Fruit fly (Drosophila melanogaster) whole organism, embryonic: Measurements from ENCODE around the gene bys.
A peak's percentile ranks its signal among the peaks of the same experiment; 100 is the strongest.

Source experiments
- Asciz ChIP-seq: fragments of 200-800 bp; sonication (Bioruptor generic); optimal IDR thresholded peaks from 2 replicates; lab custom pipeline; 2017; ENCODE audit warnings: missing biosample characterization, mild to moderate bottlenecking, missing genetic modification characterization, missing genetic modification reagents
- Atf6 ChIP-seq: fragments of 200-800 bp; sonication (Bioruptor generic); IDR thresholded peaks from 2 replicates; pipeline ENCODE4 v1.3.6; 2022; ENCODE audit warnings: missing biosample characterization, missing genetic modification characterization
- BtbVII ChIP-seq: fragments of 200-800 bp; sonication (Bioruptor generic); optimal IDR thresholded peaks from 3 replicates; lab custom pipeline; 2017; ENCODE audit warnings: missing biosample characterization, mild to moderate bottlenecking, missing genetic modification characterization
- CG10431 ChIP-seq: fragments of 200-800 bp; sonication (Bioruptor generic); optimal IDR thresholded peaks from 3 replicates; lab custom pipeline; 2018; ENCODE audit warnings: missing biosample characterization, mild to moderate bottlenecking, missing genetic modification characterization
- CG10979 ChIP-seq: fragments of 200-800 bp; sonication (Bioruptor generic); optimal IDR thresholded peaks from 2 replicates; lab custom pipeline; 2018; ENCODE audit warnings: missing biosample characterization, mild to moderate bottlenecking, missing genetic modification characterization, moderate library complexity
- CG11695 ChIP-seq: fragments of 200-800 bp; sonication (Bioruptor generic); IDR thresholded peaks from 3 replicates; pipeline ENCODE4 v1.3.6; 2022; ENCODE audit warnings: missing biosample characterization, missing genetic modification characterization
- CG14667 ChIP-seq: fragments of 200-800 bp; sonication (Bioruptor generic); IDR thresholded peaks from 2 replicates; pipeline ENCODE4 v1.3.6; 2022; ENCODE audit warnings: missing biosample characterization, missing genetic modification characterization
- CG17328 ChIP-seq: fragments of 200-800 bp; sonication (Bioruptor generic); IDR thresholded peaks from 2 replicates; pipeline ENCODE4 v1.3.6; 2022; ENCODE audit warnings: missing biosample characterization, missing genetic modification characterization
- CG17359 ChIP-seq: fragments of 200-800 bp; sonication (Bioruptor generic); optimal IDR thresholded peaks from 3 replicates; lab custom pipeline; 2018; ENCODE audit warnings: missing biosample characterization, mild to moderate bottlenecking, missing genetic modification characterization, moderate library complexity
- CG17912 ChIP-seq: fragments of 200-800 bp; sonication (Bioruptor generic); optimal IDR thresholded peaks from 2 replicates; lab custom pipeline; 2018; ENCODE audit warnings: missing biosample characterization, mild to moderate bottlenecking, missing genetic modification characterization
- CG18619 ChIP-seq: fragments of 200-800 bp; sonication (Bioruptor generic); optimal IDR thresholded peaks from 3 replicates; lab custom pipeline; 2017; ENCODE audit warnings: missing biosample characterization, mild to moderate bottlenecking, missing genetic modification characterization
- CG2875 ChIP-seq: fragments of 200-800 bp; sonication (Bioruptor generic); optimal IDR thresholded peaks from 2 replicates; lab custom pipeline; 2017; ENCODE audit warnings: missing biosample characterization, mild to moderate bottlenecking, missing genetic modification characterization, missing genetic modification reagents
- CG3065 ChIP-seq: fragments of 200-800 bp; sonication (Bioruptor generic); optimal IDR thresholded peaks from 2 replicates; lab custom pipeline; 2016; ENCODE audit warnings: missing biosample characterization, missing genetic modification characterization
- CG4282 ChIP-seq: fragments of 200-800 bp; sonication (Bioruptor generic); optimal IDR thresholded peaks from 2 replicates; lab custom pipeline; 2016; ENCODE audit warnings: missing biosample characterization, missing genetic modification characterization
- CG6765 ChIP-seq: fragments of 200-800 bp; sonication (Bioruptor generic); optimal IDR thresholded peaks from 3 replicates; lab custom pipeline; 2017; ENCODE audit warnings: missing biosample characterization, mild to moderate bottlenecking, missing genetic modification characterization
- CG9817 ChIP-seq: fragments of 200-800 bp; sonication (Bioruptor generic); optimal IDR thresholded peaks from 2 replicates; lab custom pipeline; 2018; ENCODE audit warnings: missing biosample characterization, mild to moderate bottlenecking, missing genetic modification characterization, moderate library complexity
- D ChIP-seq, 2 experiments: fragments of 200-800 bp in 1 of 2; fragments of >200 bp in 1 of 2; sonication (Bioruptor generic) in 1 of 2; optimal IDR thresholded peaks; 2 replicates in 1 of 2; 3 replicates in 1 of 2; lab custom pipeline; 2017; ENCODE audit warnings: mild to moderate bottlenecking in 1 of 2, missing biosample characterization in 1 of 2, missing genetic modification characterization in 1 of 2, missing genetic modification reagents in 1 of 2
- HmgZ ChIP-seq: fragments of 200-800 bp; sonication (Bioruptor generic); optimal IDR thresholded peaks from 2 replicates; lab custom pipeline; 2018; ENCODE audit warnings: missing biosample characterization, mild to moderate bottlenecking, missing genetic modification characterization
- Lhr ChIP-seq: fragments of 200-800 bp; sonication (Bioruptor generic); optimal IDR thresholded peaks from 3 replicates; lab custom pipeline; 2017; ENCODE audit warnings: mild to moderate bottlenecking, missing biosample characterization, missing genetic modification reagents, missing genetic modification characterization
- NK7.1 ChIP-seq: fragments of 200-800 bp; sonication (Bioruptor generic); optimal IDR thresholded peaks from 3 replicates; lab custom pipeline; 2016; ENCODE audit warnings: missing biosample characterization, missing genetic modification characterization
- Ravus ChIP-seq: fragments of 200-800 bp; sonication (Bioruptor generic); IDR thresholded peaks from 2 replicates; pipeline ENCODE4 v1.3.6; 2022; ENCODE audit warnings: missing biosample characterization, missing genetic modification characterization
- Scr ChIP-seq: fragments of 200-800 bp; sonication (Bioruptor generic); IDR thresholded peaks from 2 replicates; pipeline ENCODE4 v1.3.6; 2022; ENCODE audit warnings: missing biosample characterization, missing genetic modification characterization; ENCODE audit not compliant: partially characterized antibody
- Trl ChIP-seq, 3 experiments: fragments of >200 bp in 2 of 3; fragments of 200-800 bp in 1 of 3; sonication (Bioruptor generic) in 1 of 3; optimal IDR thresholded peaks; 2 replicates in 1 of 3; 3 replicates in 2 of 3; lab custom pipeline; 2016 to 2017; ENCODE audit warnings: missing biosample characterization in 1 of 3, missing genetic modification characterization in 1 of 3
- az2 ChIP-seq: fragments of 200-800 bp; sonication (Bioruptor generic); optimal IDR thresholded peaks from 3 replicates; lab custom pipeline; 2016; ENCODE audit warnings: missing biosample characterization, missing genetic modification characterization
- bcd ChIP-seq: fragments of 200-800 bp; sonication (Bioruptor generic); optimal IDR thresholded peaks from 2 replicates; lab custom pipeline; 2017; ENCODE audit warnings: missing biosample characterization, mild to moderate bottlenecking, missing genetic modification characterization
- bigmax ChIP-seq: fragments of 200-800 bp; sonication (Bioruptor generic); optimal IDR thresholded peaks from 2 replicates; lab custom pipeline; 2018; ENCODE audit warnings: missing biosample characterization, mild to moderate bottlenecking, missing genetic modification characterization
- ci ChIP-seq: fragments of 200-800 bp; sonication (Bioruptor generic); IDR thresholded peaks from 3 replicates; pipeline ENCODE4 v1.3.6; 2022; ENCODE audit warnings: missing biosample characterization, missing genetic modification characterization
- crol ChIP-seq: fragments of 200-800 bp; sonication (Bioruptor generic); IDR thresholded peaks from 2 replicates; pipeline ENCODE4 v1.3.6; 2022; ENCODE audit warnings: missing biosample characterization, missing genetic modification characterization
- crp ChIP-seq, 2 experiments: fragments of 200-800 bp; sonication (Bioruptor generic); optimal IDR thresholded peaks; 2 replicates in 1 of 2; 3 replicates in 1 of 2; lab custom pipeline; 2017; ENCODE audit warnings: missing biosample characterization in 2 of 2, missing genetic modification characterization in 2 of 2, mild to moderate bottlenecking in 1 of 2, moderate library complexity in 1 of 2
- dmrt99B ChIP-seq: fragments of 200-800 bp; sonication (Bioruptor generic); optimal IDR thresholded peaks from 2 replicates; lab custom pipeline; 2018; ENCODE audit warnings: missing biosample characterization, mild to moderate bottlenecking, missing genetic modification characterization, moderate library complexity
- exex ChIP-seq: fragments of 200-800 bp; sonication (Bioruptor generic); optimal IDR thresholded peaks from 4 replicates; lab custom pipeline; 2018; ENCODE audit warnings: missing biosample characterization, mild to moderate bottlenecking, missing genetic modification characterization, moderate library complexity
- fd3F ChIP-seq: fragments of 200-800 bp; sonication (Bioruptor generic); optimal IDR thresholded peaks from 2 replicates; lab custom pipeline; 2018; ENCODE audit warnings: missing biosample characterization, mild to moderate bottlenecking, missing genetic modification characterization, moderate library complexity
- fu2 ChIP-seq: fragments of 200-800 bp; sonication (Bioruptor generic); optimal IDR thresholded peaks from 2 replicates; lab custom pipeline; 2016; ENCODE audit warnings: missing biosample characterization, missing genetic modification characterization
- jing ChIP-seq: fragments of 200-800 bp; sonication (Bioruptor generic); optimal IDR thresholded peaks from 2 replicates; lab custom pipeline; 2018; ENCODE audit warnings: missing biosample characterization, mild to moderate bottlenecking, missing genetic modification characterization
- knrl ChIP-seq: fragments of 200-800 bp; sonication (Bioruptor generic); IDR thresholded peaks from 3 replicates; pipeline ENCODE4 v1.3.6; 2022; ENCODE audit warnings: missing biosample characterization, missing genetic modification characterization; ENCODE audit not compliant: partially characterized antibody
- luna ChIP-seq: fragments of 200-800 bp; sonication (Bioruptor generic); optimal IDR thresholded peaks from 2 replicates; lab custom pipeline; 2016; ENCODE audit warnings: missing biosample characterization, missing genetic modification characterization
- nerfin-2 ChIP-seq: fragments of 200-800 bp; sonication (Bioruptor generic); IDR thresholded peaks from 2 replicates; pipeline ENCODE4 v1.3.6; 2022; ENCODE audit warnings: missing biosample characterization, missing genetic modification characterization; ENCODE audit not compliant: partially characterized antibody
- odd ChIP-seq: fragments of 200-800 bp; sonication (Bioruptor generic); optimal IDR thresholded peaks from 2 replicates; lab custom pipeline; 2017; ENCODE audit warnings: missing biosample characterization, mild to moderate bottlenecking, missing genetic modification characterization
- otp ChIP-seq: fragments of 200-800 bp; sonication (Bioruptor generic); IDR thresholded peaks from 3 replicates; pipeline ENCODE4, ENCODE4 v1.3.6; 2022; ENCODE audit warnings: missing biosample characterization, missing genetic modification characterization
- pfk ChIP-seq: fragments of 200-800 bp; sonication (Bioruptor generic); optimal IDR thresholded peaks from 2 replicates; lab custom pipeline; 2018; ENCODE audit warnings: missing biosample characterization, mild to moderate bottlenecking, missing genetic modification characterization, moderate library complexity
- sim ChIP-seq: fragments of 200-800 bp; sonication (Bioruptor generic); IDR thresholded peaks from 2 replicates; pipeline ENCODE4 v1.3.6; 2022; ENCODE audit warnings: missing biosample characterization, missing genetic modification characterization
- slp2 ChIP-seq: fragments of 200-800 bp; sonication (Bioruptor generic); optimal IDR thresholded peaks from 2 replicates; lab custom pipeline; 2016; ENCODE audit warnings: missing biosample characterization, missing genetic modification characterization
- sr ChIP-seq: fragments of 200-800 bp; sonication (Bioruptor generic); IDR thresholded peaks from 3 replicates; pipeline ENCODE4 v1.3.6; 2022; ENCODE audit warnings: missing biosample characterization, missing genetic modification characterization
- sug ChIP-seq: fragments of 200-800 bp; optimal IDR thresholded peaks from 2 replicates; lab custom pipeline; 2019; ENCODE audit warnings: missing biosample characterization, mild to moderate bottlenecking, missing genetic modification characterization, moderate library complexity
- tx ChIP-seq: fragments of 200-800 bp; sonication (Bioruptor generic); optimal IDR thresholded peaks from 2 replicates; lab custom pipeline; 2016; ENCODE audit warnings: missing biosample characterization, missing genetic modification characterization
- zf30C ChIP-seq: fragments of 200-800 bp; sonication (Bioruptor generic); optimal IDR thresholded peaks from 3 replicates; lab custom pipeline; 2018; ENCODE audit warnings: missing biosample characterization, mild to moderate bottlenecking, missing genetic modification characterization
- zfh2 ChIP-seq: fragments of 200-800 bp; sonication (Bioruptor generic); optimal IDR thresholded peaks from 2 replicates; lab custom pipeline; 2016; ENCODE audit warnings: missing biosample characterization, missing genetic modification characterization

The bys gene

DNA sequence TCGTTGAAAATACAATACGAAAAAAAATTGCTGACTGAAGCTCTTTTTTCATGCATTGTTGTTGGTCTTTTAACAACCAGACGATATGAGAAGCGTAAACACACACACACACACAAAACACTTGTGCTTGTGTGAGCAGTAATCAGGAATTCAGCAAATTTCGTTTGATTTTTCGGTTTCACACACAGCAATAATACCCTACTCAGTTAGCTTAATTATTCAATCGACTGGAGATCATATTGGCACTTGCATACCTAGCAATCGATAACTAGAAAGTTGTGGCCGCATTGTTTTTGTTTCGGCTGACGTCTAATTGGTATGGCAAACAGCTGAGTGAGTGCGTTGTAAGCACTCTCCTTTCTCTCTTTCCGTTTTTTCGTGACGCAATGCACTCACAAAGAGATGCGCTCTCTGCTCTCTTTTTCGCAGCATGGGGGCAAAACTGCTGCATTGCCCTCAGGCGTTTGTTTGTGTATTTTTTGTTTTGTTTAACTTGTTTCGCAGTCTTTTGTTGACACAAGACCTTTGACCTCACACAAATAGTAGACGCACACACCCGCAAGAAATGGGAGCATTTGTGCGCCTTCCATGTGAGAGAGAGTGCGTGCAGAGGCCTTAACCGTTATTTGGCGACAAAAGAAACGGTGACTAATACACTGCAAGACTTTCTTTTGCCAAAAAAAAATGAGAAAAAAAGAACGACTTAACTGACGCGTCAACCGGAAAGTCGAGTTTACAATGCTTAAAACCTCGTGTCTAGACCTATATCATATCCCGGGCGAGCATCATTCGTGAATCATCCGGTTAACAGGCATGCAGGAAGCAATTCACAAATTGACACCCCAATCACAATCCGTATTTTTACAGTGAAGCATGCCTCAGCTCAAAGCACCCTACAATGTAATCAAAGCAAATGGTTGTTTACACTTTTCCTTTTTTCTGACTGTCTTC is 43.4 kb downstream of the bys start (continued):
- peak; percentile 14 for TF ChIP-seq HmgZ (tag; lab: Kevin White, UChicago)
- TF ChIP-seq NK7.1 (GFP tag; lab: Kevin White, UChicago): no peak
- no peak for TF ChIP-seq crol
- TF ChIP-seq luna (GFP tag; lab: Kevin White, UChicago): no peak
- no peak for TF ChIP-seq bcd (GFP tag; lab: Kevin White, UChicago)
- no peak for TF ChIP-seq sim (GFP tag; lab: Robert Waterston, UW)
- TF ChIP-seq CG10979 (tag; lab: Kevin White, UChicago): peak; percentile 40
- TF ChIP-seq jing (GFP tag; lab: Kevin White, UChicago): no peak
- TF ChIP-seq CG17359 (tag; lab: Kevin White, UChicago): peak; percentile 27
- TF ChIP-seq CG6765 (GFP tag; lab: Kevin White, UChicago): no peak
- peak; percentile 68 for TF ChIP-seq zf30C (GFP tag; lab: Kevin White, UChicago)
- 0 out of 3 replicates have a peak, but pooled peaks have one; percentile 24 for TF ChIP-seq CG11695
- TF ChIP-seq Atf6 (GFP tag; lab: Robert Waterston, UW): no peak
- peak; percentile 49 for TF ChIP-seq Asciz (GFP tag; lab: Kevin White, UChicago)
- TF ChIP-seq CG17912 (GFP tag; lab: Kevin White, UChicago): no peak
- no peak for TF ChIP-seq knrl
- no peak for TF ChIP-seq Lhr (GFP tag; lab: Kevin White, UChicago)
- TF ChIP-seq az2 (GFP tag; lab: Kevin White, UChicago): no peak
- TF ChIP-seq CG3065 (GFP tag; lab: Kevin White, UChicago): no peak
- TF ChIP-seq sug (tag; lab: Kevin White, UChicago): peak; percentile 47
- TF ChIP-seq dmrt99B (tag; lab: Kevin White, UChicago): peak; percentile 27
- no peak for TF ChIP-seq D (optimal IDR thresholded peaks at IDR 0.05; lab: Kevin White, UChicago)
- no peak for TF ChIP-seq D (GFP tag; optimal IDR thresholded peaks at IDR 0.05; lab: Kevin White, UChicago)
- no peak for TF ChIP-seq bigmax (GFP tag; lab: Kevin White, UChicago)
- peak; percentile 77 to 89 for TF ChIP-seq Trl (optimal IDR thresholded peaks at IDR 0.05; lab: Kevin White, UChicago)
- TF ChIP-seq Trl (GFP tag; optimal IDR thresholded peaks at IDR 0.05; lab: Kevin White, UChicago): peak; percentile 2
- TF ChIP-seq CG9817 (tag; lab: Kevin White, UChicago): no peak
- no peak for TF ChIP-seq sr (GFP tag; lab: Robert Waterston, UW)
- TF ChIP-seq crp (GFP tag; optimal IDR thresholded peaks at IDR 0.05; lab: Kevin White, UChicago): peak in 1 of 2 experiments; percentile 54
- TF ChIP-seq fu2 (GFP tag; lab: Kevin White, UChicago): no peak
- TF ChIP-seq ci (GFP tag; lab: Robert Waterston, UW): no peak
- TF ChIP-seq Ravus (GFP tag; lab: Robert Waterston, UW): no peak
- no peak for TF ChIP-seq CG18619
- TF ChIP-seq BtbVII (GFP tag; lab: Kevin White, UChicago): no peak
- TF ChIP-seq CG2875 (GFP tag; lab: Kevin White, UChicago): no peak
- no peak for TF ChIP-seq CG4282 (GFP tag; lab: Kevin White, UChicago)
- peak; percentile 58 for TF ChIP-seq exex
- no peak; the same call in 1 of the 2 replicates for TF ChIP-seq Scr (GFP tag; lab: Robert Waterston, UW)
- no peak for TF ChIP-seq otp
- TF ChIP-seq slp2 (GFP tag; lab: Kevin White, UChicago): no peak
- TF ChIP-seq CG10431: no peak
- no peak for TF ChIP-seq odd (GFP tag; lab: Kevin White, UChicago)
- TF ChIP-seq fd3F (GFP tag; lab: Kevin White, UChicago): no peak
- TF ChIP-seq CG14667 (GFP tag; lab: Robert Waterston, UW): no peak
- no peak for TF ChIP-seq tx (GFP tag; lab: Kevin White, UChicago)
- TF ChIP-seq zfh2 (GFP tag; lab: Kevin White, UChicago): peak; percentile 40
- no peak for TF ChIP-seq CG17328 (GFP tag; lab: Robert Waterston, UW)
- no peak for TF ChIP-seq nerfin-2 (GFP tag; lab: Robert Waterston, UW)
- no peak for TF ChIP-seq pfk (GFP tag; lab: Kevin White, UChicago)
